Worm (Caenorhabditis elegans): ENCODE data around the gene smc-3.

The smc-3 gene

ce11 chrIII:11317164-11317620 lies 26.5 kb downstream of the smc-3 start, which contains the start of gene mcm-10 (continued):
- TF ChIP-seq ceh-27 (GFP tag; optimal IDR thresholded peaks at IDR 0.05): peak; percentile 33
- TF ChIP-seq attf-6 (GFP tag; IDR thresholded peaks at IDR 0.05): no peak
- no peak for TF ChIP-seq hsf-1 (GFP tag; IDR thresholded peaks at IDR 0.05)
- no peak for TF ChIP-seq hrde-1 (tag; optimal IDR thresholded peaks at IDR 0.05; ENCODE audit: borderline replicate concordance)
- TF ChIP-seq ceh-100 (GFP tag; IDR thresholded peaks at IDR 0.05): peak; percentile 96
- no peak for TF ChIP-seq unc-62 (GFP tag; optimal IDR thresholded peaks at IDR 0.05)
- no peak for TF ChIP-seq aptf-3 (GFP tag; IDR thresholded peaks at IDR 0.05)
- peak; percentile 63 for TF ChIP-seq ccch-3 (GFP tag; optimal IDR thresholded peaks at IDR 0.05)
- TF ChIP-seq sea-2 (GFP tag; IDR thresholded peaks at IDR 0.05): no peak
- TF ChIP-seq Y79H2A.3 (GFP tag; conservative IDR thresholded peaks at IDR 0.05): no peak
- TF ChIP-seq ztf-25 (GFP tag; IDR thresholded peaks at IDR 0.05): 0 out of 2 replicates have a peak, but pooled peaks have one; percentile 7
- TF ChIP-seq ama-1 (optimal IDR thresholded peaks at IDR 0.05): no peak
- TF ChIP-seq ama-1 (GFP tag; optimal IDR thresholded peaks at IDR 0.05): no peak
- TF ChIP-seq rcor-1 (GFP tag; IDR thresholded peaks at IDR 0.05): no peak
- TF ChIP-seq B0019.2 (GFP tag; conservative IDR thresholded peaks at IDR 0.05): no peak
- no peak for TF ChIP-seq somi-1 (GFP tag; optimal IDR thresholded peaks at IDR 0.05)
- no peak for TF ChIP-seq zim-3 (tag; optimal IDR thresholded peaks at IDR 0.05)
- no peak for TF ChIP-seq Y53G8AR.9 (GFP tag; conservative IDR thresholded peaks at IDR 0.05)
- no peak for TF ChIP-seq F57A8.1 (GFP tag; optimal IDR thresholded peaks at IDR 0.05)
- TF ChIP-seq F57C9.4 (tag; optimal IDR thresholded peaks at IDR 0.05): no peak
- TF ChIP-seq rec-8 (tag; optimal IDR thresholded peaks at IDR 0.05): no peak
- no peak for TF ChIP-seq nhr-179 (tag; optimal IDR thresholded peaks at IDR 0.05)
- TF ChIP-seq dpl-1 (GFP tag; optimal IDR thresholded peaks at IDR 0.05): peak; percentile 58
- no peak for TF ChIP-seq nhr-120 (GFP tag; IDR thresholded peaks at IDR 0.05)
- TF ChIP-seq ceh-79 (tag; optimal IDR thresholded peaks at IDR 0.05): no peak
- peak; percentile 68 for TF ChIP-seq athp-1 (tag; optimal IDR thresholded peaks at IDR 0.05)
- TF ChIP-seq let-607 (tag; optimal IDR thresholded peaks at IDR 0.05): peak in 1 of 2 experiments; percentile 56
- no peak for TF ChIP-seq egl-18 (GFP tag; IDR thresholded peaks at IDR 0.05)
- TF ChIP-seq K11D2.4 (GFP tag; IDR thresholded peaks at IDR 0.05): 0 out of 2 replicates have a peak, but pooled peaks have one; percentile 32
- TF ChIP-seq C17E4.6 (GFP tag; IDR thresholded peaks at IDR 0.05): peak; percentile 8; the same call in 1 of the 2 replicates

- TF ChIP-seq mel-28 (tag; optimal IDR thresholded peaks at IDR 0.05; ENCODE audit: borderline replicate concordance) (no peak), B0019.2 (GFP tag; conservative IDR thresholded peaks at IDR 0.05) (no peak), nhr-179 (tag; optimal IDR thresholded peaks at IDR 0.05) (no peak), rpc-1 (optimal IDR thresholded peaks at IDR 0.05) (no peak), rpc-1 (tag; optimal IDR thresholded peaks at IDR 0.05) (no peak), rcor-1 (GFP tag; IDR thresholded peaks at IDR 0.05) (no peak), cebp-1 (GFP tag; IDR thresholded peaks at IDR 0.05) (no peak), cebp-1 (tag; optimal IDR thresholded peaks at IDR 0.05) (no peak), ztf-3 (GFP tag; optimal IDR thresholded peaks at IDR 0.05) (no peak), attf-6 (GFP tag; IDR thresholded peaks at IDR 0.05) (no peak), gei-17 (GFP tag; optimal IDR thresholded peaks at IDR 0.05) (no peak), B0261.1 (tag; optimal IDR thresholded peaks at IDR 0.05) (no peak), tbp1 (GFP tag; optimal IDR thresholded peaks at IDR 0.05) (no peak), sdz-38 (tag; optimal IDR thresholded peaks at IDR 0.05) (no peak), ceh-79 (tag; optimal IDR thresholded peaks at IDR 0.05) (no peak), F57A8.1 (GFP tag; optimal IDR thresholded peaks at IDR 0.05) (no peak), C06A6.2 (GFP tag; conservative IDR thresholded peaks at IDR 0.05) (no peak), cebp-2 (GFP tag; IDR thresholded peaks at IDR 0.05) (no peak)
These were observed 27.4 kb downstream of the smc-3 start, which contains the start of gene teg-1 for ce11 chrIII:11318131-11318530. Gene teg-1 (minus strand): TSS chrIII:11318231.
